Fruit fly (Drosophila melanogaster): Measurements from ENCODE around the gene CG15564.

CG15564 gene

dm6 chr3R:31215830-31216229 lies 19.3 kb downstream of the CG15564 start, which contains the start of gene CG15561 (continued):
- TF ChIP-seq CG17829 (tag; optimal IDR thresholded peaks at IDR 0.05) (peak; percentile 47), CG10431 (GFP tag; optimal IDR thresholded peaks at IDR 0.05) (peak; percentile 31), Abd-B (GFP tag; optimal IDR thresholded peaks at IDR 0.05) (no peak), p53 (GFP tag; optimal IDR thresholded peaks at IDR 0.05) (no peak), HLHmδ (GFP tag; optimal IDR thresholded peaks at IDR 0.05) (peak; percentile 84), CG10209 (GFP tag; optimal IDR thresholded peaks at IDR 0.05) (peak; percentile 44), chinmo (GFP tag; IDR thresholded peaks at IDR 0.05; ENCODE audit: partially characterized antibody) (no peak), Hr3 (GFP tag; optimal IDR thresholded peaks at IDR 0.05) (no peak), kay (GFP tag; optimal IDR thresholded peaks at IDR 0.05) (no peak), stc (GFP tag; IDR thresholded peaks at IDR 0.05) (no peak), Gug (GFP tag; IDR thresholded peaks at IDR 0.05) (no peak), crp (GFP tag; optimal IDR thresholded peaks at IDR 0.05) (peak in 1 of 2 experiments; percentile 2), Mad (GFP tag; optimal IDR thresholded peaks at IDR 0.05) (no peak), Spps (tag; optimal IDR thresholded peaks at IDR 0.05) (peak; percentile 15), btn (GFP tag; optimal IDR thresholded peaks at IDR 0.05) (peak; percentile 50), CG6654 (GFP tag; optimal IDR thresholded peaks at IDR 0.05) (no peak), CG12219 (GFP tag; optimal IDR thresholded peaks at IDR 0.05) (no peak), CG8089 (GFP tag; optimal IDR thresholded peaks at IDR 0.05) (peak; percentile 29), CG17385 (GFP tag; optimal IDR thresholded peaks at IDR 0.05) (no peak), sob (GFP tag; IDR thresholded peaks at IDR 0.05) (no peak), Xrp1 (GFP tag; IDR thresholded peaks at IDR 0.05) (no peak), HHEX (GFP tag; optimal IDR thresholded peaks at IDR 0.05) (peak; percentile 23), dysf (GFP tag; IDR thresholded peaks at IDR 0.05) (no peak), Optix (GFP tag; IDR thresholded peaks at IDR 0.05) (no peak), CG7786 (GFP tag; optimal IDR thresholded peaks at IDR 0.05) (peak; percentile 32), sens-2 (GFP tag; IDR thresholded peaks at IDR 0.05) (no peak), CG11456 (GFP tag; IDR thresholded peaks at IDR 0.05) (no peak), PHDP (tag; optimal IDR thresholded peaks at IDR 0.05) (no peak), amos (GFP tag; IDR thresholded peaks at IDR 0.05; ENCODE audit: partially characterized antibody) (no peak), Ada2b (GFP tag; IDR thresholded peaks at IDR 0.05) (no peak), Oaz (GFP tag; IDR thresholded peaks at IDR 0.05) (no peak), CG18599 (GFP tag; optimal IDR thresholded peaks at IDR 0.05) (no peak), CG17802 (tag; optimal IDR thresholded peaks at IDR 0.05) (peak; percentile 32), MBD-R2 (GFP tag; IDR thresholded peaks at IDR 0.05) (no peak), fru (optimal IDR thresholded peaks at IDR 0.05) (no peak), CG2889 (GFP tag; IDR thresholded peaks at IDR 0.05) (no peak), Mrtf (GFP tag; IDR thresholded peaks at IDR 0.05) (no peak), Eip74EF (GFP tag; optimal IDR thresholded peaks at IDR 0.05) (no peak), sd (tag; optimal IDR thresholded peaks at IDR 0.05) (no peak), danr (GFP tag; IDR thresholded peaks at IDR 0.05) (no peak), hb (GFP tag; IDR thresholded peaks at IDR 0.05; ENCODE audit: partially characterized antibody) (no peak), Dfd (GFP tag; optimal IDR thresholded peaks at IDR 0.05) (no peak), CG11085 (GFP tag; IDR thresholded peaks at IDR 0.05) (no peak), lilli (GFP tag; optimal IDR thresholded peaks at IDR 0.05) (peak; percentile 61), CG13624 (GFP tag; optimal IDR thresholded peaks at IDR 0.05) (peak; percentile 70), Sry-β (GFP tag; optimal IDR thresholded peaks at IDR 0.05) (peak; percentile 22), CG33213 (GFP tag; optimal IDR thresholded peaks at IDR 0.05) (peak; percentile 75), gce (GFP tag; IDR thresholded peaks at IDR 0.05) (no peak), trem (tag; optimal IDR thresholded peaks at IDR 0.05) (peak; percentile 68), sens (GFP tag) (peak; percentile 82), vfl (GFP tag; optimal IDR thresholded peaks at IDR 0.05) (peak; percentile 48), cad (GFP tag; optimal IDR thresholded peaks at IDR 0.05) (peak; percentile 80)

All from whole organism, embryonic.